Worm (Caenorhabditis elegans) whole organism, L3 larva: Measurements from ENCODE around the gene T11B7.2.

Experiments used
- R02D3.7 ChIP-seq: fragments of 150-350 bp; optimal IDR thresholded peaks from 2 replicates; lab custom pipeline; 2014; ENCODE audit warnings: missing biosample characterization, missing genetic modification characterization
- ZK546.5 ChIP-seq: sonication (generic microtip); optimal IDR thresholded peaks from 2 replicates; lab custom pipeline; 2017; ENCODE audit warnings: missing biosample characterization, missing genetic modification characterization
- ceh-28 ChIP-seq: fragments of 150-350 bp; optimal IDR thresholded peaks from 2 replicates; lab custom pipeline; 2014; ENCODE audit warnings: missing biosample characterization, missing genetic modification reagents, missing genetic modification characterization
- ceh-82 ChIP-seq: fragments of 150-350 bp; optimal IDR thresholded peaks from 2 replicates; lab custom pipeline; 2014; ENCODE audit warnings: missing biosample characterization, missing genetic modification characterization
- egl-27 ChIP-seq: sonication (generic microtip); optimal IDR thresholded peaks from 4 replicates; lab custom pipeline; 2017; ENCODE audit warnings: missing biosample characterization, missing genetic modification reagents, missing genetic modification characterization
- egl-5 ChIP-seq: fragments of 150-350 bp; optimal IDR thresholded peaks from 2 replicates; lab custom pipeline; 2017; ENCODE audit warnings: missing biosample characterization, missing genetic modification reagents, missing genetic modification characterization, inconsistent platforms
- elt-1 ChIP-seq: fragments of 150-350 bp; optimal IDR thresholded peaks from 2 replicates; lab custom pipeline; 2014; ENCODE audit warnings: missing biosample characterization, missing genetic modification characterization
- elt-2 ChIP-seq: sonication (generic microtip); optimal IDR thresholded peaks from 2 replicates; lab custom pipeline; 2016; ENCODE audit warnings: missing genetic modification reagents, mild to moderate bottlenecking, missing genetic modification characterization, missing compliant biosample characterization
- elt-3 ChIP-seq, 3 experiments: fragments of 150-350 bp in 1 of 3; sonication (generic microtip) in 2 of 3; optimal IDR thresholded peaks; 2 replicates in 2 of 3; 4 replicates in 1 of 3; lab custom pipeline; 2014 to 2017; ENCODE audit warnings: missing biosample characterization in 3 of 3, missing genetic modification characterization in 3 of 3
- eor-1 ChIP-seq, 2 experiments: fragments of 150-350 bp; optimal IDR thresholded peaks; 2 replicates each; lab custom pipeline; 2014 to 2018; ENCODE audit warnings: missing biosample characterization in 2 of 2, missing genetic modification characterization in 2 of 2
- fkh-2 ChIP-seq: fragments of 150-350 bp; optimal IDR thresholded peaks from 2 replicates; lab custom pipeline; 2014; ENCODE audit warnings: missing biosample characterization, missing genetic modification reagents, missing genetic modification characterization
- hmg-11 ChIP-seq: sonication (generic microtip); optimal IDR thresholded peaks from 2 replicates; lab custom pipeline; 2016; ENCODE audit warnings: missing genetic modification characterization, missing compliant biosample characterization
- jun-1 ChIP-seq: fragments of 150-350 bp; optimal IDR thresholded peaks from 2 replicates; lab custom pipeline; 2014; ENCODE audit warnings: missing biosample characterization, missing genetic modification reagents, missing genetic modification characterization
- lin-39 ChIP-seq: fragments of 150-350 bp; optimal IDR thresholded peaks from 2 replicates; lab custom pipeline; 2018; ENCODE audit warnings: missing biosample characterization, missing genetic modification reagents, missing genetic modification characterization
- lsy-12 ChIP-seq: sonication (generic microtip); optimal IDR thresholded peaks from 2 replicates; lab custom pipeline; 2016; ENCODE audit warnings: mild to moderate bottlenecking, missing genetic modification characterization, missing compliant biosample characterization
- mml-1 ChIP-seq: fragments of 150-350 bp; sonication (generic microtip); optimal IDR thresholded peaks from 3 replicates; lab custom pipeline; 2014; ENCODE audit warnings: missing biosample characterization, missing genetic modification characterization
- nfya-1 ChIP-seq: sonication (generic microtip); optimal IDR thresholded peaks from 2 replicates; lab custom pipeline; 2017; ENCODE audit warnings: missing genetic modification characterization, mild to moderate bottlenecking, missing compliant biosample characterization, antibody characterized with exemption, moderate library complexity; ENCODE audit not compliant: insufficient read depth
- nhr-11 ChIP-seq: fragments of 150-350 bp; optimal IDR thresholded peaks from 2 replicates; lab custom pipeline; 2014; ENCODE audit warnings: missing biosample characterization, missing genetic modification characterization
- nhr-23 ChIP-seq: fragments of 150-350 bp; optimal IDR thresholded peaks from 2 replicates; lab custom pipeline; 2014; ENCODE audit warnings: missing biosample characterization, missing genetic modification reagents, missing genetic modification characterization
- nhr-237 ChIP-seq: fragments of 150-350 bp; optimal IDR thresholded peaks from 2 replicates; lab custom pipeline; 2014; ENCODE audit warnings: missing biosample characterization, missing genetic modification characterization
- nhr-25 ChIP-seq: sonication (generic microtip); optimal IDR thresholded peaks from 2 replicates; lab custom pipeline; 2017; ENCODE audit warnings: missing biosample characterization, missing genetic modification characterization
- nhr-43 ChIP-seq: sonication (generic microtip); optimal IDR thresholded peaks from 2 replicates; lab custom pipeline; 2016; ENCODE audit warnings: mild to moderate bottlenecking, missing genetic modification characterization, missing compliant biosample characterization; ENCODE audit not compliant: poor library complexity, severe bottlenecking
- nhr-76 ChIP-seq: fragments of 150-350 bp; sonication (generic microtip); optimal IDR thresholded peaks from 5 replicates; lab custom pipeline; 2014; ENCODE audit warnings: missing biosample characterization, missing genetic modification characterization
- nhr-77 ChIP-seq: fragments of 150-350 bp; optimal IDR thresholded peaks from 2 replicates; lab custom pipeline; 2014; ENCODE audit warnings: missing biosample characterization, missing genetic modification characterization
- sea-2 ChIP-seq: fragments of 150-350 bp; sonication (generic microtip); optimal IDR thresholded peaks from 4 replicates; lab custom pipeline; 2014; ENCODE audit warnings: missing biosample characterization, missing genetic modification reagents, missing genetic modification characterization
- skn-1 ChIP-seq: fragments of 150-350 bp; optimal IDR thresholded peaks from 2 replicates; lab custom pipeline; 2014; ENCODE audit warnings: missing biosample characterization, missing genetic modification characterization
- snpc-4 ChIP-seq: fragments of 150-350 bp; optimal IDR thresholded peaks from 2 replicates; lab custom pipeline; 2014; ENCODE audit warnings: missing biosample characterization, missing genetic modification characterization
- tbx-2 ChIP-seq: sonication (generic microtip); optimal IDR thresholded peaks from 2 replicates; lab custom pipeline; 2016; ENCODE audit warnings: mild to moderate bottlenecking, missing genetic modification characterization, missing compliant biosample characterization
- unc-39 ChIP-seq: sonication (generic microtip); optimal IDR thresholded peaks from 4 replicates; lab custom pipeline; 2017; ENCODE audit warnings: missing biosample characterization, missing genetic modification characterization
- unc-62 ChIP-seq: fragments of 150-350 bp; sonication (generic microtip); optimal IDR thresholded peaks from 4 replicates; lab custom pipeline; 2014; ENCODE audit warnings: missing biosample characterization, missing genetic modification reagents, missing genetic modification characterization
- zag-1 ChIP-seq: fragments of 150-350 bp; optimal IDR thresholded peaks from 2 replicates; lab custom pipeline; 2014; ENCODE audit warnings: missing biosample characterization, missing genetic modification characterization
- ztf-11 ChIP-seq: fragments of 150-350 bp; optimal IDR thresholded peaks from 2 replicates; lab custom pipeline; 2014; ENCODE audit warnings: missing biosample characterization, missing genetic modification characterization
- ztf-4 ChIP-seq: fragments of 150-350 bp; optimal IDR thresholded peaks from 2 replicates; lab custom pipeline; 2014; ENCODE audit warnings: missing biosample characterization, missing genetic modification characterization

The T11B7.2 gene

DNA sequence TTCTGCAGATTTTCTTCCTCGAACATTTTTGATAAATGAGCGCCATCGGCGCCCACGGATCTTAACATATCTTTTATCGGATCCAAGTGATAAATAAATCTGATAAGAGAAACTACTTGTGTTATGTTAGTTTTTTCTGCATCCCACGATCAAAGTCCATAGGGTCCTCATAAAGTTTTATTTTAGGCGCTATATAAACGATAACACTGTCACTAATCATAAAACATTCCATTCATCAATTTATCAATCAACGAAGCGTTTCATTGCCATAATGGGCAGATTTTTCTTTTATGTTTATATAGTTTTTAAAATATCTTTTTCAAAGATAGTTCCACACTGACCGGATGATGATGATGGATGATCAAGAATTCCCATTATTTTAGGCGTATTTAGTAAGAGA, 20.3 kb upstream of the T11B7.2 start:
- TF ChIP-seq mml-1 (no peak), nhr-23 (tag; lab: Kevin White, UChicago) (peak; percentile 13)

DNA sequence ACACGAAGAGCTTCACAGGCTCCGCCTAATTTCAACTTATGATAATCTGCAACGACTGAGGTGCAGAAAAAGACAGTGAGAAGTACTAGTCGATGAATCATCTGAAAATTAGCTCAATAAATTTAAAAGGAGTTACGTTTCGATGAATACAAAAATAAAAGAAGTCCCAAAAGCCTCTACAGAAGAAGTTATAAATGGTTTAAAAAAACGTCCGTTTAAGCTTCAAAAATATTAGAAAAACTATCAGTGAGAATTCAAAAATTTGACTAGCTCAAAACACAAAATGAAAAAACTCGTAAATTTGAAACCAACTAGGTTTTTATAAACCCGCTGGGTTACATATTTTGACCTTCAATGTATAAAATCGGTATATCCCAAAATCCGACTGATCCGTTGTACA, 11.6 kb upstream of the T11B7.2 start, which contains the start of gene T11B7.5:
Gene T11B7.5, minus strand, starts transcription at position 101 of the 400 bp plus-strand sequence.
- no peak for TF ChIP-seq nhr-77 (tag; lab: Kevin White, UChicago)
- no peak for TF ChIP-seq tbx-2 (tag; lab: Kevin White, UChicago)
- TF ChIP-seq hmg-11 (tag; lab: Kevin White, UChicago), result no peak
- no peak for TF ChIP-seq unc-39 (tag; lab: Kevin White, UChicago)
- TF ChIP-seq ztf-4 (tag; lab: Kevin White, UChicago), result no peak
- TF ChIP-seq zag-1 (tag; lab: Kevin White, UChicago), result no peak
- TF ChIP-seq nhr-43 (tag; lab: Kevin White, UChicago), result no peak
- TF ChIP-seq ztf-11, result no peak
- TF ChIP-seq ZK546.5, result no peak
- TF ChIP-seq, all 47 proteins: peak for 0

DNA sequence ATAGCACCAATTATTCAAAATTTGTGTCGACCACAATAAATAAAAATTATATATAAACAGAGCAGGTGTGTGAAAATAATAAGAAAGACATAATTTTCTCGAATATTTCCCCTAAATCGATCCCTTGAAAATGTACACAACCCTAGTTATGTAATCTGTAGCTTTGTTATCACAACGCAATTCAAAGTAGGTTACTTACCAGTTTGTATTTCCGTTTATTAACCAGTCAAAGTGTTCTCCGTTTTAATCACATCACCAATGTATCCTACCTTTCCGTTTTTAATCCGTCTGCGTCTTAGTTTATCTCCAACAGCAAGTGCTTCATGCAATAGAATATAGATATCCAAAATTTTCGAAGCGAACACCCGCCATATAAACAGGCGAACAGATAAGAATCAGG, 8.9 kb upstream of the T11B7.2 start:
- TF ChIP-seq elt-3 (tag; optimal IDR thresholded peaks at IDR 0.05; lab: Kevin White, UChicago), result no peak
- TF ChIP-seq egl-27 (tag; lab: Kevin White, UChicago), result no peak

DNA sequence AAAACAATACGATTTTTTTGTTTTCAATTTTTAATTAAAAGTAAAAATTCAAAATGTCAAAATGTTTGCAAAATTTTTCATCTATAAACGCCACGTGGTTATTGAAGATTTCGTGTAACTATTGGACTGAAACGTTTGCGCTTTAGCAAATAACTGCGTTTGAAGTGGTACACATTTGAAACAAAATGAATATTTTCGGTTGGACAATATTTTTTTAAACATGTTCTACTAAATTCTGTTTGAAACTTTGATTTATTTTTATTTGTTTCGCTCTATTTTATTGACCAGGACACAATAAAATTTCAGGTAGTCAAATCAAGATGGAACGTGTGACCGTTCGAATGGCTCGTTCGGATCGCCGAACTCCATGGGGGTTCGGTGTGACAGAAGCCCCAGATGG, 7.8 kb upstream of the T11B7.2 start, which contains the start of gene alp-1:
Gene alp-1, plus strand, starts transcription at position 301 of the 400 bp plus-strand sequence.
- TF ChIP-seq ceh-28, result no peak
- no peak for TF ChIP-seq fkh-2 (tag; lab: Kevin White, UChicago)
- no peak for TF ChIP-seq elt-1 (tag; lab: Kevin White, UChicago)
- no peak for TF ChIP-seq nhr-77 (tag; lab: Kevin White, UChicago)
- no peak for TF ChIP-seq nhr-25
- no peak for TF ChIP-seq ZK546.5
- TF ChIP-seq jun-1 (tag; lab: Kevin White, UChicago), result no peak
- no peak for TF ChIP-seq ztf-11
- no peak for TF ChIP-seq hmg-11 (tag; lab: Kevin White, UChicago)
- no peak for TF ChIP-seq skn-1 (tag; lab: Kevin White, UChicago)
- TF ChIP-seq R02D3.7 (tag; lab: Kevin White, UChicago), result no peak
- no peak for TF ChIP-seq elt-3 (tag; optimal IDR thresholded peaks at IDR 0.05; lab: Kevin White, UChicago)

DNA sequence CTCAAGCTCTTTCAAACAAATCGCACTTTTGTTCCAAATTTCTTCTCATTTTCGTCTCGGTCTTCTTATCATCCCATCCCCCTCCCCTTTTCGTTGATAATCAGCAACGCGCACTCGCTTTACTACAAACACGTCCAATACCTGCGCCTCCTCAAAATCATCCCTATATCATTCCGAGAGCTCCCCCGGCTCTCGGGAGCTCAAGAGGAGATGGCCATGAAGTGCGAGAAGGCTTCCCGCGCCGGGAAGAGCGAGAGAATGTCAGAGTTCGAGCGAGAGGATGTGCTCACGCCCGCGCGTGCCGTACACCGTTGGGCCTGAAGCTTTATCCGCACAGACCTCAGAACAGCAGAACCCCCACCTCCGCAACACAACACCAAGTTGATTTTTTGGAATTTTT, 6.5 kb upstream of the T11B7.2 start:
- TF ChIP-seq snpc-4 (no peak), nhr-11 (tag; lab: Kevin White, UChicago) (no peak), skn-1 (tag; lab: Kevin White, UChicago) (no peak), ceh-82 (no peak), tbx-2 (tag; lab: Kevin White, UChicago) (no peak), elt-3 (tag; optimal IDR thresholded peaks at IDR 0.05; lab: Kevin White, UChicago) (no peak), egl-27 (tag; lab: Kevin White, UChicago) (no peak), eor-1 (tag; optimal IDR thresholded peaks at IDR 0.05; lab: Kevin White, UChicago) (no peak), unc-39 (tag; lab: Kevin White, UChicago) (no peak), nhr-77 (tag; lab: Kevin White, UChicago) (no peak)

DNA sequence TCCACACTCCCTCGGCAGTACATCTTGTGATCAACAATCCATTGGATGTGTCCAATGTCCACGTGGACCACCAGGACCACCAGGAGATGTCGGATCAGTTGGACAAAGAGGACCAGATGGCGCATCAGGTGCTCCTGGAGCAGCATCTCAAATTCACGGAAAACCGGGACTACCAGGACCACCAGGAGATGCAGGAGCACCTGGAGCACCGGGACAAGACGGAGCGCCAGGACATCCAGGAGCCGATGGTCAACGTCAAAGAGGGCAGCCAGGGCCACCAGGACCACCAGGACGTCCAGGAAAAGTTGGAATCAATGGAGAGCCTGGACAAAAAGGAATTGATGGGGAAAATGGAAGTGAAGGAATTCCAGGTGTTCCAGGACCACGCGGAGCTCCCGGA, 4.6 kb upstream of the T11B7.2 start:
- TF ChIP-seq tbx-2 (tag; lab: Kevin White, UChicago) (no peak), lin-39 (tag; lab: Kevin White, UChicago) (no peak), nhr-23 (tag; lab: Kevin White, UChicago) (no peak), nhr-237 (tag; lab: Kevin White, UChicago) (no peak), elt-2 (tag; lab: Kevin White, UChicago) (no peak), egl-5 (tag; lab: Kevin White, UChicago) (no peak), lsy-12 (tag; lab: Kevin White, UChicago) (no peak), elt-3 (tag; optimal IDR thresholded peaks at IDR 0.05; lab: Kevin White, UChicago) (no peak), ztf-11 (no peak), sea-2 (GFP tag; lab: Kevin White, UChicago) (no peak), nhr-76 (tag; lab: Kevin White, UChicago) (no peak), zag-1 (tag; lab: Kevin White, UChicago) (no peak), nfya-1 (no peak), eor-1 (tag; optimal IDR thresholded peaks at IDR 0.05; lab: Kevin White, UChicago) (no peak), unc-62 (no peak), hmg-11 (tag; lab: Kevin White, UChicago) (no peak), ZK546.5 (no peak), nhr-11 (tag; lab: Kevin White, UChicago) (no peak), ceh-82 (no peak)
